Fruit fly (Drosophila melanogaster) whole organism, embryonic: ENCODE measurements around the gene intr.
A peak's percentile ranks its signal among the peaks of the same experiment; 100 is the strongest.

Source experiments
- B-H1 ChIP-seq: fragments of 200-800 bp; sonication (Bioruptor generic); IDR thresholded peaks from 3 replicates; pipeline ENCODE4 v1.3.6; 2022; ENCODE audit warnings: missing biosample characterization, missing genetic modification characterization
- Bgb ChIP-seq: fragments of 200-800 bp; sonication (Bioruptor generic); IDR thresholded peaks from 2 replicates; pipeline ENCODE4 v1.3.6; 2022; ENCODE audit warnings: missing biosample characterization, missing genetic modification characterization; ENCODE audit not compliant: partially characterized antibody
- CG10147 ChIP-seq: fragments of 200-800 bp; sonication (Bioruptor generic); optimal IDR thresholded peaks from 2 replicates; lab custom pipeline; 2019; ENCODE audit warnings: missing biosample characterization, mild to moderate bottlenecking, missing genetic modification characterization, moderate library complexity
- CG10209 ChIP-seq: fragments of 200-800 bp; sonication (Bioruptor generic); optimal IDR thresholded peaks from 3 replicates; lab custom pipeline; 2017; ENCODE audit warnings: missing biosample characterization, mild to moderate bottlenecking, missing genetic modification characterization, missing genetic modification reagents
- CG10274 ChIP-seq: fragments of 200-800 bp; sonication (Bioruptor generic); optimal IDR thresholded peaks from 3 replicates; lab custom pipeline; 2017; ENCODE audit warnings: missing biosample characterization, mild to moderate bottlenecking, missing genetic modification characterization
- CG10979 ChIP-seq: fragments of 200-800 bp; sonication (Bioruptor generic); optimal IDR thresholded peaks from 2 replicates; lab custom pipeline; 2018; ENCODE audit warnings: missing biosample characterization, mild to moderate bottlenecking, missing genetic modification characterization, moderate library complexity
- CG12236 ChIP-seq: fragments of 200-800 bp; sonication (Bioruptor generic); optimal IDR thresholded peaks from 2 replicates; lab custom pipeline; 2016; ENCODE audit warnings: missing biosample characterization, missing genetic modification characterization
- CG13123 ChIP-seq: fragments of 200-800 bp; sonication (Bioruptor generic); optimal IDR thresholded peaks from 2 replicates; lab custom pipeline; 2016; ENCODE audit warnings: missing biosample characterization, missing genetic modification characterization
- CG15696 ChIP-seq: fragments of 200-800 bp; sonication (Bioruptor generic); optimal IDR thresholded peaks from 2 replicates; lab custom pipeline; 2019; ENCODE audit warnings: missing biosample characterization, mild to moderate bottlenecking, missing genetic modification characterization, moderate library complexity
- CG1602 ChIP-seq: fragments of 200-800 bp; sonication (Bioruptor generic); optimal IDR thresholded peaks from 3 replicates; lab custom pipeline; 2016; ENCODE audit warnings: missing biosample characterization, missing genetic modification characterization
- CG16813 ChIP-seq: fragments of 200-800 bp; sonication (Bioruptor generic); IDR thresholded peaks from 3 replicates; pipeline ENCODE4 v1.3.6; 2022; ENCODE audit warnings: missing biosample characterization, missing genetic modification characterization; ENCODE audit not compliant: partially characterized antibody
- CG17385 ChIP-seq: fragments of 200-800 bp; sonication (Bioruptor generic); optimal IDR thresholded peaks from 3 replicates; lab custom pipeline; 2018; ENCODE audit warnings: missing biosample characterization, mild to moderate bottlenecking, missing genetic modification characterization
- CG17802 ChIP-seq: fragments of 200-800 bp; sonication (Bioruptor generic); optimal IDR thresholded peaks from 2 replicates; lab custom pipeline; 2018; ENCODE audit warnings: missing biosample characterization, mild to moderate bottlenecking, missing genetic modification characterization, moderate library complexity
- CG2116 ChIP-seq: fragments of 200-800 bp; sonication (Bioruptor generic); optimal IDR thresholded peaks from 3 replicates; lab custom pipeline; 2018; ENCODE audit warnings: missing biosample characterization, mild to moderate bottlenecking, missing genetic modification characterization
- CG2129 ChIP-seq: fragments of 200-800 bp; sonication (Bioruptor generic); IDR thresholded peaks from 2 replicates; pipeline ENCODE4 v1.3.6; 2022; ENCODE audit warnings: missing biosample characterization, missing genetic modification characterization; ENCODE audit not compliant: partially characterized antibody
- CG30431 ChIP-seq: fragments of 200-800 bp; sonication (Bioruptor generic); optimal IDR thresholded peaks from 2 replicates; lab custom pipeline; 2017; ENCODE audit warnings: missing biosample characterization, missing genetic modification characterization
- CG4820 ChIP-seq: fragments of 200-800 bp; sonication (Bioruptor generic); optimal IDR thresholded peaks from 3 replicates; lab custom pipeline; 2016; ENCODE audit warnings: missing biosample characterization, missing genetic modification characterization
- CG8388 ChIP-seq: fragments of 200-800 bp; sonication (Bioruptor generic); optimal IDR thresholded peaks from 2 replicates; lab custom pipeline; 2019; ENCODE audit warnings: missing biosample characterization, mild to moderate bottlenecking, missing genetic modification characterization, moderate library complexity
- Dbx ChIP-seq: fragments of 200-800 bp; sonication (Bioruptor generic); IDR thresholded peaks from 3 replicates; pipeline ENCODE4 v1.3.6; 2022; ENCODE audit warnings: missing biosample characterization, missing genetic modification characterization
- Ets65A ChIP-seq: fragments of 200-800 bp; sonication (Bioruptor generic); peaks from one replicate; lab custom pipeline; 2016; ENCODE audit warnings: missing biosample characterization, missing genetic modification characterization
- Fer1 ChIP-seq: fragments of 200-800 bp; sonication (Bioruptor generic); optimal IDR thresholded peaks from 2 replicates; lab custom pipeline; 2017; ENCODE audit warnings: missing biosample characterization, mild to moderate bottlenecking, missing genetic modification characterization
- HLHmδ ChIP-seq: fragments of 200-800 bp; sonication (Bioruptor generic); optimal IDR thresholded peaks from 2 replicates; lab custom pipeline; 2018; ENCODE audit warnings: missing biosample characterization, mild to moderate bottlenecking, missing genetic modification characterization, moderate library complexity
- Myb ChIP-seq: fragments of 200-800 bp; sonication (Bioruptor generic); optimal IDR thresholded peaks from 2 replicates; lab custom pipeline; 2016; ENCODE audit warnings: missing biosample characterization, missing genetic modification characterization
- Oaz ChIP-seq: fragments of 200-800 bp; sonication (Bioruptor generic); IDR thresholded peaks from 2 replicates; pipeline ENCODE4 v1.3.6; 2022; ENCODE audit warnings: missing biosample characterization, missing genetic modification characterization
- Rfx ChIP-seq: fragments of 200-800 bp; sonication (Bioruptor generic); IDR thresholded peaks from 2 replicates; pipeline ENCODE4 v1.3.6; 2022; ENCODE audit warnings: missing biosample characterization, missing genetic modification characterization
- Rx ChIP-seq: fragments of 200-800 bp; sonication (Bioruptor generic); IDR thresholded peaks from 2 replicates; pipeline ENCODE4 v1.3.6; 2022; ENCODE audit warnings: missing biosample characterization, missing genetic modification characterization
- Spps ChIP-seq: fragments of 200-800 bp; sonication (Bioruptor generic); optimal IDR thresholded peaks from 2 replicates; lab custom pipeline; 2018; ENCODE audit warnings: missing biosample characterization, mild to moderate bottlenecking, missing genetic modification characterization
- Trl ChIP-seq, 3 experiments: fragments of >200 bp in 2 of 3; fragments of 200-800 bp in 1 of 3; sonication (Bioruptor generic) in 1 of 3; optimal IDR thresholded peaks; 2 replicates in 1 of 3; 3 replicates in 2 of 3; lab custom pipeline; 2016 to 2017; ENCODE audit warnings: missing biosample characterization in 1 of 3, missing genetic modification characterization in 1 of 3
- ac ChIP-seq: fragments of 200-800 bp; sonication (Bioruptor generic); optimal IDR thresholded peaks from 3 replicates; lab custom pipeline; 2017; ENCODE audit warnings: missing biosample characterization, mild to moderate bottlenecking, missing genetic modification characterization
- ara ChIP-seq: fragments of 200-800 bp; sonication (Bioruptor generic); IDR thresholded peaks from 2 replicates; pipeline ENCODE4 v1.3.6; 2022; ENCODE audit warnings: missing biosample characterization, missing genetic modification characterization
- cad ChIP-seq: fragments of >200 bp; optimal IDR thresholded peaks from 2 replicates; lab custom pipeline; 2017; ENCODE audit warnings: missing biosample characterization, missing genetic modification characterization
- cas ChIP-seq: fragments of 200-800 bp; sonication (Bioruptor generic); IDR thresholded peaks from 2 replicates; pipeline ENCODE4 v1.3.6; 2022; ENCODE audit warnings: missing biosample characterization, missing genetic modification characterization
- disco-r ChIP-seq: fragments of 200-800 bp; sonication (Bioruptor generic); optimal IDR thresholded peaks from 2 replicates; lab custom pipeline; 2016; ENCODE audit warnings: missing biosample characterization, missing genetic modification characterization
- ftz-f1 ChIP-seq: fragments of 200-800 bp; sonication (Bioruptor generic); optimal IDR thresholded peaks from 2 replicates; lab custom pipeline; 2016; ENCODE audit warnings: missing biosample characterization, missing genetic modification characterization
- gce ChIP-seq: fragments of 200-800 bp; sonication (Bioruptor generic); IDR thresholded peaks from 3 replicates; pipeline ENCODE4 v1.3.6; 2022; ENCODE audit warnings: missing biosample characterization, missing genetic modification characterization
- gcm ChIP-seq: fragments of 200-800 bp; sonication (Bioruptor generic); optimal IDR thresholded peaks from 2 replicates; lab custom pipeline; 2019; ENCODE audit warnings: missing biosample characterization, mild to moderate bottlenecking, missing genetic modification characterization, moderate library complexity
- jumu ChIP-seq: fragments of 200-800 bp; sonication (Bioruptor generic); optimal IDR thresholded peaks from 3 replicates; lab custom pipeline; 2016; ENCODE audit warnings: missing biosample characterization, missing genetic modification characterization
- klu ChIP-seq: fragments of 200-800 bp; sonication (Bioruptor generic); IDR thresholded peaks from 2 replicates; pipeline ENCODE4 v1.3.6; 2022; ENCODE audit warnings: missing biosample characterization, missing genetic modification characterization
- nerfin-1 ChIP-seq: fragments of 200-800 bp; sonication (Bioruptor generic); optimal IDR thresholded peaks from 3 replicates; lab custom pipeline; 2019; ENCODE audit warnings: missing biosample characterization, mild to moderate bottlenecking, missing genetic modification characterization, moderate library complexity
- nerfin-2 ChIP-seq: fragments of 200-800 bp; sonication (Bioruptor generic); IDR thresholded peaks from 2 replicates; pipeline ENCODE4 v1.3.6; 2022; ENCODE audit warnings: missing biosample characterization, missing genetic modification characterization; ENCODE audit not compliant: partially characterized antibody
- nmo ChIP-seq: fragments of 200-800 bp; sonication (Bioruptor generic); optimal IDR thresholded peaks from 2 replicates; lab custom pipeline; 2018; ENCODE audit warnings: missing biosample characterization, mild to moderate bottlenecking, missing genetic modification characterization, moderate library complexity
- pnt ChIP-seq: fragments of 200-800 bp; sonication (Bioruptor generic); optimal IDR thresholded peaks from 3 replicates; lab custom pipeline; 2016; ENCODE audit warnings: missing biosample characterization, missing genetic modification characterization
- pros ChIP-seq: fragments of 200-800 bp; sonication (Bioruptor generic); optimal IDR thresholded peaks from 3 replicates; lab custom pipeline; 2019; ENCODE audit warnings: missing biosample characterization, mild to moderate bottlenecking, missing genetic modification characterization, moderate library complexity
- rib ChIP-seq: fragments of 200-800 bp; sonication (Bioruptor generic); IDR thresholded peaks from 2 replicates; pipeline ENCODE4 v1.3.6; 2022; ENCODE audit warnings: missing biosample characterization, missing genetic modification characterization
- stc ChIP-seq: fragments of 200-800 bp; sonication (Bioruptor generic); IDR thresholded peaks from 2 replicates; pipeline ENCODE4 v1.3.6; 2022; ENCODE audit warnings: missing biosample characterization, missing genetic modification characterization
- stwl ChIP-seq: fragments of 200-800 bp; sonication (Bioruptor generic); optimal IDR thresholded peaks from 3 replicates; lab custom pipeline; 2018; ENCODE audit warnings: missing biosample characterization, mild to moderate bottlenecking, missing genetic modification characterization, moderate library complexity
- sug ChIP-seq: fragments of 200-800 bp; optimal IDR thresholded peaks from 2 replicates; lab custom pipeline; 2019; ENCODE audit warnings: missing biosample characterization, mild to moderate bottlenecking, missing genetic modification characterization, moderate library complexity
- ttk ChIP-seq: fragments of 200-800 bp; sonication (Bioruptor generic); IDR thresholded peaks from 2 replicates; pipeline ENCODE4 v2.1.2; 2022; ENCODE audit warnings: missing biosample characterization, missing genetic modification characterization
- zfh1 ChIP-seq: fragments of 200-800 bp; sonication (Bioruptor generic); IDR thresholded peaks from 3 replicates; pipeline ENCODE4 v1.3.6; 2022; ENCODE audit warnings: missing biosample characterization, missing genetic modification characterization

Gene intr

dm6 chr3R:28811677-28812465 is 21.5 kb downstream of the intr start, which contains the start of gene Prp39:
Prp39 (plus strand) TSS chr3R:28812102.
- TF ChIP-seq CG12236 (GFP tag; lab: Kevin White, UChicago) (no peak), CG8388 (GFP tag; lab: Kevin White, UChicago) (peak; percentile 10), cas (no peak), gcm (GFP tag; lab: Kevin White, UChicago) (no peak), CG10979 (peak; percentile 5), Dbx (GFP tag; lab: Robert Waterston, UW) (peak; percentile 29; the same call in 1 of the 3 replicates), jumu (no peak), CG2116 (GFP tag; lab: Kevin White, UChicago) (peak; percentile 58), ara (no peak), CG17385 (GFP tag; lab: Kevin White, UChicago) (no peak), Myb (GFP tag; lab: Kevin White, UChicago) (no peak), CG2129 (GFP tag; lab: Robert Waterston, UW) (peak; percentile 60), disco-r (no peak), CG10274 (GFP tag; lab: Kevin White, UChicago) (no peak), CG1602 (GFP tag; lab: Kevin White, UChicago) (no peak), Oaz (GFP tag; lab: Robert Waterston, UW) (no peak), Bgb (GFP tag; lab: Robert Waterston, UW) (peak; percentile 73), CG17802 (tag; lab: Kevin White, UChicago) (no peak), CG15696 (tag; lab: Kevin White, UChicago) (no peak), pnt (no peak), Fer1 (no peak), nerfin-1 (tag; lab: Kevin White, UChicago) (no peak), Spps (no peak), CG4820 (no peak), ftz-f1 (GFP tag; lab: Kevin White, UChicago) (no peak), Rx (no peak; the same call in 1 of the 2 replicates), sug (tag; lab: Kevin White, UChicago) (no peak), cad (GFP tag; lab: Kevin White, UChicago) (no peak), CG10147 (GFP tag; lab: Kevin White, UChicago) (no peak), nmo (GFP tag; lab: Kevin White, UChicago) (peak; percentile 17), klu (peak; percentile 13; the same call in 1 of the 2 replicates), CG16813 (GFP tag; lab: Robert Waterston, UW) (peak; percentile 73), Rfx (peak; percentile 62), stc (GFP tag; lab: Robert Waterston, UW) (no peak), Ets65A (GFP tag; lab: Kevin White, UChicago) (peak; percentile 84), HLHmδ (GFP tag; lab: Kevin White, UChicago) (no peak), nerfin-2 (GFP tag; lab: Robert Waterston, UW) (peak; percentile 32), Trl (optimal IDR thresholded peaks at IDR 0.05; lab: Kevin White, UChicago) (no peak), Trl (GFP tag; optimal IDR thresholded peaks at IDR 0.05; lab: Kevin White, UChicago) (no peak), rib (no peak), ttk (peak; percentile 46; the same call in 1 of the 2 replicates), CG13123 (GFP tag; lab: Kevin White, UChicago) (no peak), CG10209 (GFP tag; lab: Kevin White, UChicago) (no peak), gce (GFP tag; lab: Robert Waterston, UW) (no peak), pros (GFP tag; lab: Kevin White, UChicago) (no peak), zfh1 (GFP tag; lab: Robert Waterston, UW) (0 out of 3 replicates have a peak, but pooled peaks have one; percentile 38), B-H1 (GFP tag; lab: Robert Waterston, UW) (no peak), stwl (peak; percentile 27), CG30431 (GFP tag; lab: Kevin White, UChicago) (no peak), ac (GFP tag; lab: Kevin White, UChicago) (no peak)
